Worm (Caenorhabditis elegans) whole organism, midembryonic: ENCODE measurements around the gene stau-1.

ENCODE experiments used
- cog-1 ChIP-seq: sonication (generic microtip); optimal IDR thresholded peaks from 2 replicates; lab custom pipeline; 2016; ENCODE audit warnings: missing genetic modification characterization, missing compliant biosample characterization
- flt-1 ChIP-seq: fragments of 200-800 bp; sonication (Bioruptor generic); IDR thresholded peaks from 2 replicates; pipeline ENCODE4 v1.3.6; 2022; ENCODE audit warnings: missing genetic modification characterization, missing compliant biosample characterization

DNA sequence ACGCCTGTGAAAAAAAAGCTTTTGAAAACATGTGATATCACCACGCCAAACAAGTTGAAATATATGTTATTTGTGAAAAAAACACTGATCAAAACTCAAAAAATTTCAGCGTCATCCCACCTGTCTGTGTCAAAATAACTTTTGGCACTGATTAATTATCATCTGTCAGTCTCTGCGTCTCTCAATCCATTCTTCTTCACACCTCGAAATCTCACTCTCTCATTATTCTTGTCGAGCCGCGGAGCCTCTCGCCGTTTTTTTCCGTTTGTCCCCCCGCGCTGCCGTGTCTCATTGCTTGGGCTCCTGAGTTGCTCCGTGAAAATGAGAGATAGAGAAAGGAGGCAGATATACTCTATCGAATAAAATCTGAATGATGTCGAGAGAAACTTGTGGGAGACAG is 16.0 kb upstream of the stau-1 start:
- no peak for TF ChIP-seq cog-1 (tag; lab: Kevin White, UChicago)
- no peak for TF ChIP-seq flt-1 (GFP tag; lab: Robert Waterston, UW)
